Worm (Caenorhabditis elegans) whole organism, young adult: Measurements from ENCODE around the gene col-10.

ENCODE experiments used
- B0035.1 ChIP-seq: sonication (generic microtip); optimal IDR thresholded peaks from 2 replicates; lab custom pipeline; 2016; ENCODE audit warnings: missing genetic modification characterization, mild to moderate bottlenecking, missing compliant biosample characterization, missing genotype, missing genetic modification reagents
- C17E4.6 ChIP-seq: fragments of 200-800 bp; sonication (Bioruptor generic); IDR thresholded peaks from 2 replicates; pipeline ENCODE4 v1.3.6; 2022; ENCODE audit warnings: missing genetic modification reagents, missing genetic modification characterization, missing compliant biosample characterization
- Y67H2A.10 ChIP-seq: fragments of 200-800 bp; sonication (Bioruptor generic); conservative IDR thresholded peaks from 2 replicates; pipeline ENCODE4 v1.3.6; 2022; ENCODE audit warnings: missing genetic modification reagents, missing genetic modification characterization, missing compliant biosample characterization
- Y79H2A.3 ChIP-seq: fragments of 200-800 bp; sonication (Bioruptor generic); conservative IDR thresholded peaks from 2 replicates; pipeline ENCODE4 v1.3.6; 2022; ENCODE audit warnings: missing genetic modification reagents, missing genetic modification characterization, missing compliant biosample characterization
- aptf-2 ChIP-seq: fragments of 200-800 bp; sonication (Bioruptor generic); conservative IDR thresholded peaks from 2 replicates; pipeline ENCODE4 v1.3.6; 2022; ENCODE audit warnings: missing genetic modification reagents, missing genetic modification characterization, missing compliant biosample characterization
- atf-7 ChIP-seq: sonication (generic microtip); optimal IDR thresholded peaks from 2 replicates; lab custom pipeline; 2017; ENCODE audit warnings: mild to moderate bottlenecking, missing genetic modification characterization, missing compliant biosample characterization
- ceh-91 ChIP-seq: fragments of 200-800 bp; sonication (Bioruptor generic); IDR thresholded peaks from 2 replicates; pipeline ENCODE4 v1.3.6; 2022; ENCODE audit warnings: missing genetic modification reagents, missing genetic modification characterization, missing compliant biosample characterization
- chd-7 ChIP-seq: sonication (generic microtip); optimal IDR thresholded peaks from 2 replicates; lab custom pipeline; 2016; ENCODE audit warnings: mild to moderate bottlenecking, missing genetic modification characterization, moderate library complexity, missing compliant biosample characterization
- dpff-1 ChIP-seq: sonication (generic microtip); optimal IDR thresholded peaks from 2 replicates; lab custom pipeline; 2017; ENCODE audit warnings: mild to moderate bottlenecking, missing genetic modification characterization, missing compliant biosample characterization
- efl-1 ChIP-seq: fragments of 150-350 bp; optimal IDR thresholded peaks from 2 replicates; lab custom pipeline; 2014; ENCODE audit warnings: missing biosample characterization, missing genetic modification reagents, missing genetic modification characterization
- hmg-1.2 ChIP-seq: fragments of 200-800 bp; sonication (Bioruptor generic); IDR thresholded peaks from 2 replicates; pipeline ENCODE4 v1.3.6; 2022; ENCODE audit warnings: missing genetic modification reagents, missing genetic modification characterization, missing compliant biosample characterization
- let-607 ChIP-seq, 2 experiments: fragments of 200-800 bp in 1 of 2; sonication (Bioruptor generic) in 1 of 2; sonication (generic microtip) in 1 of 2; optimal IDR thresholded peaks; 2 replicates each; lab custom pipeline; 2016 to 2018; ENCODE audit warnings: mild to moderate bottlenecking in 2 of 2, missing compliant biosample characterization in 2 of 2, missing genetic modification characterization in 2 of 2, moderate library complexity in 2 of 2, missing genotype in 1 of 2
- lin-40 ChIP-seq: sonication (generic microtip); optimal IDR thresholded peaks from 2 replicates; lab custom pipeline; 2016; ENCODE audit warnings: missing genetic modification characterization, mild to moderate bottlenecking, missing compliant biosample characterization, missing genotype, missing genetic modification reagents
- lsl-1 ChIP-seq: fragments of 200-800 bp; sonication (Bioruptor generic); optimal IDR thresholded peaks from 2 replicates; lab custom pipeline; 2018; ENCODE audit warnings: mild to moderate bottlenecking, missing genetic modification characterization, moderate library complexity, missing compliant biosample characterization
- mel-28 ChIP-seq: sonication (generic microtip); optimal IDR thresholded peaks from 2 replicates; lab custom pipeline; 2016; ENCODE audit warnings: borderline replicate concordance, mild to moderate bottlenecking, missing genetic modification characterization, missing compliant biosample characterization
- mes-4 ChIP-seq: sonication (generic microtip); optimal IDR thresholded peaks from 2 replicates; lab custom pipeline; 2016; ENCODE audit warnings: missing genotype, missing genetic modification characterization, missing compliant biosample characterization
- nfya-1 ChIP-seq: sonication (generic microtip); optimal IDR thresholded peaks from 2 replicates; lab custom pipeline; 2017; ENCODE audit warnings: antibody characterized with exemption, missing compliant biosample characterization, missing genetic modification characterization, borderline replicate concordance; ENCODE audit not compliant: insufficient read depth
- nhr-120 ChIP-seq: fragments of 200-800 bp; sonication (Bioruptor generic); IDR thresholded peaks from 2 replicates; pipeline ENCODE4 v1.3.6; 2022; ENCODE audit warnings: missing genetic modification characterization, missing compliant biosample characterization
- nhr-80 ChIP-seq: sonication (generic microtip); optimal IDR thresholded peaks from 2 replicates; lab custom pipeline; 2016; ENCODE audit warnings: missing genetic modification characterization, missing compliant biosample characterization
- pha-4 ChIP-seq: fragments of 150-350 bp; sonication (generic microtip); optimal IDR thresholded peaks from 2 replicates; lab custom pipeline; 2014; ENCODE audit warnings: missing biosample characterization, missing genetic modification reagents, missing genetic modification characterization
- rpc-1 ChIP-seq, 2 experiments: fragments of 150-350 bp in 1 of 2; sonication (generic microtip) in 1 of 2; optimal IDR thresholded peaks; 2 replicates each; lab custom pipeline; 2014 to 2018; ENCODE audit warnings: missing biosample characterization in 1 of 2, missing genetic modification characterization in 1 of 2, missing genetic modification reagents in 1 of 2, missing genotype in 1 of 2
- sdz-38 ChIP-seq: sonication (generic microtip); optimal IDR thresholded peaks from 2 replicates; lab custom pipeline; 2016; ENCODE audit warnings: missing genotype, missing genetic modification characterization, missing compliant biosample characterization
- snpc-1.3 ChIP-seq: sonication (generic microtip); optimal IDR thresholded peaks from 2 replicates; lab custom pipeline; 2017; ENCODE audit warnings: missing genetic modification characterization, mild to moderate bottlenecking, missing compliant biosample characterization, antibody characterized with exemption, moderate library complexity, missing genotype, missing genetic modification reagents; ENCODE audit not compliant: insufficient read depth
- snpc-3.4 ChIP-seq: sonication (generic microtip); optimal IDR thresholded peaks from 2 replicates; lab custom pipeline; 2017; ENCODE audit warnings: missing genetic modification characterization, mild to moderate bottlenecking, missing compliant biosample characterization, antibody characterized with exemption, moderate library complexity, missing genotype, missing genetic modification reagents
- somi-1 ChIP-seq: fragments of 200-800 bp; sonication (Bioruptor generic); optimal IDR thresholded peaks from 2 replicates; lab custom pipeline; 2018; ENCODE audit warnings: mild to moderate bottlenecking, missing genetic modification characterization, missing compliant biosample characterization
- tlf-1 ChIP-seq: fragments of 200-800 bp; sonication (Bioruptor generic); optimal IDR thresholded peaks from 2 replicates; lab custom pipeline; 2018; ENCODE audit warnings: mild to moderate bottlenecking, missing genetic modification characterization, missing compliant biosample characterization
- xnd-1 ChIP-seq: sonication (generic microtip); optimal IDR thresholded peaks from 2 replicates; lab custom pipeline; 2016; ENCODE audit warnings: missing genotype, missing genetic modification reagents, missing genetic modification characterization, missing compliant biosample characterization
- ztf-18 ChIP-seq: sonication (generic microtip); optimal IDR thresholded peaks from 2 replicates; lab custom pipeline; 2016; ENCODE audit warnings: missing genotype, mild to moderate bottlenecking, missing genetic modification characterization, missing compliant biosample characterization
- ztf-25 ChIP-seq: fragments of 200-800 bp; sonication (Bioruptor generic); IDR thresholded peaks from 2 replicates; pipeline ENCODE4 v1.3.6; 2022; ENCODE audit warnings: missing genetic modification reagents, missing genetic modification characterization, missing compliant biosample characterization
- ztf-26 ChIP-seq: sonication (generic microtip); optimal IDR thresholded peaks from 2 replicates; lab custom pipeline; 2017; ENCODE audit warnings: missing genetic modification characterization, missing compliant biosample characterization
- ztf-28 ChIP-seq: fragments of 200-800 bp; sonication (Bioruptor generic); IDR thresholded peaks from 2 replicates; pipeline ENCODE4 v1.3.6; 2022; ENCODE audit warnings: missing genetic modification reagents, missing genetic modification characterization, missing compliant biosample characterization

col-10 gene

ce11 chrV:9152339-9152738 lies 12.8 kb downstream of the col-10 start (continued):
- TF ChIP-seq let-607 (tag; optimal IDR thresholded peaks at IDR 0.05; lab: Kevin White, UChicago), result no peak
- no peak for TF ChIP-seq lsl-1 (GFP tag; lab: Kevin White, UChicago)
- no peak for TF ChIP-seq B0035.1 (tag; lab: Kevin White, UChicago)

ce11 chrV:9148151-9148550 lies 17.0 kb downstream of the col-10 start:
- TF ChIP-seq ztf-18 (no peak), xnd-1 (tag; lab: Kevin White, UChicago) (no peak), tlf-1 (GFP tag; lab: Kevin White, UChicago) (no peak), ztf-26 (no peak), snpc-1.3 (tag; lab: Kevin White, UChicago) (no peak), hmg-1.2 (GFP tag; lab: Robert Waterston, UW) (no peak), ztf-28 (GFP tag; lab: Robert Waterston, UW) (no peak)

- no peak for TF ChIP-seq somi-1 (GFP tag; lab: Kevin White, UChicago)
- no peak for TF ChIP-seq lsl-1 (GFP tag; lab: Kevin White, UChicago)
- TF ChIP-seq mes-4 (tag; lab: Kevin White, UChicago), result no peak
- TF ChIP-seq hmg-1.2 (GFP tag; lab: Robert Waterston, UW), result peak; percentile 33; the same call in 1 of the 2 replicates
- TF ChIP-seq, all 124 proteins: peak for 1
Measured at ce11 chrV:9146849-9147557, 18.1 kb downstream of the col-10 start, which contains the start of gene spl-2. TSS of gene spl-2 (minus strand) at chrV:9146899.

- TF ChIP-seq rpc-1 (optimal IDR thresholded peaks at IDR 0.05; lab: Kevin White, UChicago) (no peak), rpc-1 (tag; optimal IDR thresholded peaks at IDR 0.05; lab: Kevin White, UChicago) (no peak), nhr-80 (tag; lab: Kevin White, UChicago) (peak; percentile 70), atf-7 (tag; lab: Kevin White, UChicago) (no peak)
Measured at ce11 chrV:9146196-9146595, 18.9 kb downstream of the col-10 start.

ce11 chrV:9143896-9144295 lies 21.2 kb downstream of the col-10 start:
- TF ChIP-seq Y67H2A.10 (GFP tag; lab: Robert Waterston, UW) (no peak), Y79H2A.3 (GFP tag; lab: Robert Waterston, UW) (no peak), pha-4 (tag; lab: Kevin White, UChicago) (no peak), sdz-38 (tag; lab: Kevin White, UChicago) (no peak), efl-1 (GFP tag; lab: Kevin White, UChicago) (no peak), C17E4.6 (GFP tag; lab: Robert Waterston, UW) (no peak), mel-28 (no peak), nhr-120 (no peak), ztf-25 (GFP tag; lab: Robert Waterston, UW) (no peak), lsl-1 (GFP tag; lab: Kevin White, UChicago) (no peak), dpff-1 (tag; lab: Kevin White, UChicago) (no peak), snpc-3.4 (tag; lab: Kevin White, UChicago) (no peak), ceh-91 (GFP tag; lab: Robert Waterston, UW) (no peak), nfya-1 (no peak), chd-7 (tag; lab: Kevin White, UChicago) (no peak), aptf-2 (GFP tag; lab: Robert Waterston, UW) (no peak), lin-40 (tag; lab: Kevin White, UChicago) (no peak)
